Worm (Caenorhabditis elegans): ENCODE data around the gene T10C6.6.

DNA sequence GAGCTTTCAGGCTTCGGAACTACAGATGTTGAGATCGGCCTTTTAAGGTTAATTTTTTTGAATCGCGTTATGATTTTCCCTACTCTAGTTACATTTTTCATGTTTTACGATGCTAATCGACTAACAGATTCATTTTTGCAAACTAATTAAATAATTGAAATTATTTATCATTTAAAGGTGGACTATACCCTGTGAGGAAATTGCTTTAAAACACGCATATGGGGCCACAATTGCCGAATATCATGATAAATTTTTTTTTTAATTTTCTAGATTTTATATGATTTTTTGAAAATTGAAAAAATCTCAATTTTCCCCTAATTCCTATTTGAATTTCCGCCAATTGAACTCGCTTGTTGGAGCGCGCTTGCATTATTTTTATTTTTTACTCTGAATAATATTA lies 37.9 kb downstream of the T10C6.6 start, which contains the start of gene fbxa-100:
- TF ChIP-seq T22C8.4 (GFP tag; IDR thresholded peaks at IDR 0.05) (no peak), cog-1 (tag; optimal IDR thresholded peaks at IDR 0.05) (no peak), klf-2 (GFP tag; conservative IDR thresholded peaks at IDR 0.05) (no peak), tab-1 (GFP tag; IDR thresholded peaks at IDR 0.05) (no peak), flt-1 (GFP tag; IDR thresholded peaks at IDR 0.05) (no peak), ztf-23 (GFP tag; IDR thresholded peaks at IDR 0.05) (no peak), ztf-29 (GFP tag; IDR thresholded peaks at IDR 0.05) (no peak), ref-1 (GFP tag; conservative IDR thresholded peaks at IDR 0.05) (no peak), med-1 (GFP tag; optimal IDR thresholded peaks at IDR 0.05; ENCODE audit: insufficient read depth) (no peak)

All from whole organism, midembryonic.